ENCODE assay signal across 6 fruit fly cellular contexts in the genomic region with DNA sequence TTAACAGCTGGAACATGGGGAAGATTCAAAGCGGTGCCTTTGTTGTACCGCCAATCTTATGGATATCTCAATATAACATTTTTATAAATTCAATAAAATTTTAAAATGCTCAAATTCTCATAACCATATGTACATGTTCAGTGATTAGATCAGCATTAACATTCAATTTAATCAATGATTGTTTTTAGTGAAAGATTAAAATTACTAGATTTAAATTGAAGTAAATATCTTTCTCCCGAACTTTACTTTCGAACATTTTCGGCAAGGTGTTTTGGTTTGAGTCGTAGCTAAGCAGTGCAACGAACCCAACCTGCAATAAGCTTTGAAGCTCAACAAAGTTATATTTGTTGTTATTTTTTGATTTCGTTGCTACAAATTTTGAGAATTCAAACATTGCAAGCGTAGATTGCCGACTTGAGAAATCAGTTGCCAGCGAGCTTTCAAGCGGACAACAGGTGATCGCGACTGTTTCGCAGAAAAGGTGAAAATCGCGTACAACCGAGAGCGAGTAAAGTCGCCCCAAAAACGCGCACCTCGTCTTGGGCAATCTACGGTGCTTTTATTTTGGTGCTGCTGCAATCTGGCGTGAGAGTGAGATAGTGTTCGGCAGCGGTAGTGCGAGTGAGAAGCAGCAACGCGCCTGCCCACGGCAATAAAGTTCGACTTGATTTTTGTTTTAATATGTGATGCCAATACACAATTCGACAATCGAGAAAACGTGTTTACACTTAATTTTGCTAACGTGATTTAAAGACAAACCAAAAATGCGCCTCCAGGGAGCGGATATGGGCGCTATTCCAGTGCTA.
A peak's percentile ranks its signal among the peaks of the same experiment; 100 is the strongest.
TF ChIP-seq lines count a peak whose summit lies in the region.

A gene (plus strand): TSS at position 423 of the 806 bp plus-strand sequence.

- TF ChIP-seq CTCF in whole organism, embryonic (GFP tag; optimal IDR thresholded peaks at IDR 0.05; lab: Kevin White, UChicago) = peak; percentile 61

TF ChIP-seq in whole organism, 6 proteins besides CTCF, POLR2A, EP300 and RAD21:
- TF ChIP-seq Dll (optimal IDR thresholded peaks at IDR 0.05; lab: Kevin White, UChicago) (no peak), CG8478 (optimal IDR thresholded peaks at IDR 0.05; lab: Kevin White, UChicago) (peak; percentile 3)

TF ChIP-seq in whole organism, adult, 20 proteins besides CTCF, POLR2A, EP300 and RAD21:
- TF ChIP-seq kay (GFP tag; lab: Kevin White, UChicago; ENCODE audit: borderline replicate concordance) (peak; percentile 72), CG5204 (GFP tag; optimal IDR thresholded peaks at IDR 0.05; lab: Kevin White, UChicago) (peak; percentile 6), CG33017 (tag; optimal IDR thresholded peaks at IDR 0.05; lab: Kevin White, UChicago) (peak; percentile 26), Mnt (GFP tag; optimal IDR thresholded peaks at IDR 0.05; lab: Kevin White, UChicago) (no peak), CG1620 (GFP tag; optimal IDR thresholded peaks at IDR 0.05; lab: Kevin White, UChicago) (no peak), Hr96 (GFP tag; optimal IDR thresholded peaks at IDR 0.05; lab: Kevin White, UChicago) (peak; percentile 7), Clk (GFP tag; optimal IDR thresholded peaks at IDR 0.05; lab: Kevin White, UChicago) (no peak), CG14711 (tag; optimal IDR thresholded peaks at IDR 0.05; lab: Kevin White, UChicago) (peak; percentile 59), pad (GFP tag; optimal IDR thresholded peaks at IDR 0.05; lab: Kevin White, UChicago) (peak; percentile 28), toe (GFP tag; optimal IDR thresholded peaks at IDR 0.05; lab: Kevin White, UChicago) (peak; percentile 58), bab1 (GFP tag; optimal IDR thresholded peaks at IDR 0.05; lab: Kevin White, UChicago) (peak; percentile 73), CG7045 (GFP tag; optimal IDR thresholded peaks at IDR 0.05; lab: Kevin White, UChicago) (peak; percentile 56), CG7101 (tag; optimal IDR thresholded peaks at IDR 0.05; lab: Kevin White, UChicago) (peak; percentile 40), Crg-1 (GFP tag; optimal IDR thresholded peaks at IDR 0.05; lab: Kevin White, UChicago) (no peak)
TF ChIP-seq in whole organism, adult: peak in this region for 10.

TF ChIP-seq in whole organism, embryonic, 481 proteins besides CTCF, POLR2A, EP300 and RAD21 (continues in another document):
- TF ChIP-seq CG14441 (GFP tag; IDR thresholded peaks at IDR 0.05; lab: Robert Waterston, UW) (no peak), slp2 (GFP tag; optimal IDR thresholded peaks at IDR 0.05; lab: Kevin White, UChicago) (no peak), CG7963 (GFP tag; IDR thresholded peaks at IDR 0.05; lab: Robert Waterston, UW; ENCODE audit: partially characterized antibody) (0 out of 3 replicates have a peak, but pooled peaks have one; percentile 19), chm (GFP tag; IDR thresholded peaks at IDR 0.05; lab: Robert Waterston, UW) (no peak), cad (GFP tag; optimal IDR thresholded peaks at IDR 0.05; lab: Kevin White, UChicago) (no peak), HLHmδ (GFP tag; optimal IDR thresholded peaks at IDR 0.05; lab: Kevin White, UChicago) (no peak), nom (GFP tag; optimal IDR thresholded peaks at IDR 0.05; lab: Kevin White, UChicago) (no peak), unpg (GFP tag; optimal IDR thresholded peaks at IDR 0.05; lab: Kevin White, UChicago) (peak; percentile 14), dati (GFP tag; IDR thresholded peaks at IDR 0.05; lab: Robert Waterston, UW) (no peak), CG30431 (GFP tag; optimal IDR thresholded peaks at IDR 0.05; lab: Kevin White, UChicago) (no peak), CG4854 (GFP tag; optimal IDR thresholded peaks at IDR 0.05; lab: Kevin White, UChicago) (peak; percentile 19), eve (GFP tag; optimal IDR thresholded peaks at IDR 0.05; lab: Kevin White, UChicago) (no peak), Pdp1 (GFP tag; optimal IDR thresholded peaks at IDR 0.05; lab: Kevin White, UChicago) (peak in 1 of 2 experiments; percentile 24), fu2 (GFP tag; optimal IDR thresholded peaks at IDR 0.05; lab: Kevin White, UChicago) (no peak), pum (GFP tag; optimal IDR thresholded peaks at IDR 0.05; lab: Kevin White, UChicago) (no peak), CG7745 (tag; optimal IDR thresholded peaks at IDR 0.05; lab: Kevin White, UChicago) (no peak)

TF ChIP-seq in whole organism, prepupa, 60 proteins besides CTCF, POLR2A, EP300 and RAD21 (continues in another document):
- peak; percentile 51 for TF ChIP-seq cyc (GFP tag; optimal IDR thresholded peaks at IDR 0.05; lab: Kevin White, UChicago)
- TF ChIP-seq Gug (GFP tag; IDR thresholded peaks at IDR 0.05; lab: Robert Waterston, UW) = no peak
- peak; percentile 38 for TF ChIP-seq Ets96B (tag; optimal IDR thresholded peaks at IDR 0.05; lab: Kevin White, UChicago)
- peak; percentile 41 for TF ChIP-seq Hr4 (GFP tag; optimal IDR thresholded peaks at IDR 0.05; lab: Kevin White, UChicago)
- TF ChIP-seq achi (GFP tag; optimal IDR thresholded peaks at IDR 0.05; lab: Kevin White, UChicago) = peak; percentile 5
- peak; percentile 98 for TF ChIP-seq CG3032 (tag; optimal IDR thresholded peaks at IDR 0.05; lab: Kevin White, UChicago)
- TF ChIP-seq CG10669 (GFP tag; optimal IDR thresholded peaks at IDR 0.05; lab: Kevin White, UChicago) = peak; percentile 51
- TF ChIP-seq CG31627 (GFP tag; optimal IDR thresholded peaks at IDR 0.05; lab: Kevin White, UChicago) = peak; percentile 43
- no peak for TF ChIP-seq CG4318 (GFP tag; optimal IDR thresholded peaks at IDR 0.05; lab: Kevin White, UChicago)
- no peak for TF ChIP-seq salr (GFP tag; optimal IDR thresholded peaks at IDR 0.05; lab: Kevin White, UChicago)
- no peak for TF ChIP-seq Sox102F (GFP tag; optimal IDR thresholded peaks at IDR 0.05; lab: Kevin White, UChicago)
- TF ChIP-seq vri (GFP tag; optimal IDR thresholded peaks at IDR 0.05; lab: Kevin White, UChicago) = no peak
- TF ChIP-seq Hr38 (GFP tag; optimal IDR thresholded peaks at IDR 0.05; lab: Kevin White, UChicago) = no peak
- peak; percentile 35; the same call in 1 of the 2 replicates for TF ChIP-seq CG15336 (GFP tag; IDR thresholded peaks at IDR 0.05; lab: Robert Waterston, UW)
- peak; percentile 6 for TF ChIP-seq fd59A (GFP tag; optimal IDR thresholded peaks at IDR 0.05; lab: Kevin White, UChicago)
- peak in 1 of 2 experiments; percentile 45 for TF ChIP-seq ss (GFP tag; optimal IDR thresholded peaks at IDR 0.05; lab: Kevin White, UChicago)
- peak; percentile 61 for TF ChIP-seq esn (GFP tag; optimal IDR thresholded peaks at IDR 0.05; lab: Kevin White, UChicago)

TF ChIP-seq in whole organism, pupa, 21 proteins besides CTCF, POLR2A, EP300 and RAD21 (continues in another document):
- no peak for TF ChIP-seq CG12605 (GFP tag; IDR thresholded peaks at IDR 0.05; lab: Robert Waterston, UW)
- TF ChIP-seq Snoo (tag; optimal IDR thresholded peaks at IDR 0.05; lab: Kevin White, UChicago) = no peak
- peak; percentile 51 for TF ChIP-seq CG17806 (tag; optimal IDR thresholded peaks at IDR 0.05; lab: Kevin White, UChicago)
- TF ChIP-seq D1 (tag; optimal IDR thresholded peaks at IDR 0.05; lab: Kevin White, UChicago) = peak; percentile 79
- peak; percentile 64 for TF ChIP-seq CG8159 (tag; optimal IDR thresholded peaks at IDR 0.05; lab: Kevin White, UChicago)
- peak; percentile 16; the same call in 1 of the 2 replicates for TF ChIP-seq CG32121 (GFP tag; IDR thresholded peaks at IDR 0.05; lab: Robert Waterston, UW)
- peak; percentile 27 for TF ChIP-seq CG34367 (tag; optimal IDR thresholded peaks at IDR 0.05; lab: Kevin White, UChicago)
- TF ChIP-seq Ets98B (GFP tag; IDR thresholded peaks at IDR 0.05; lab: Robert Waterston, UW) = 0 out of 2 replicates have a peak, but pooled peaks have one; percentile 29
- TF ChIP-seq EcR (GFP tag; optimal IDR thresholded peaks at IDR 0.05; lab: Kevin White, UChicago) = no peak
- peak; percentile 28 for TF ChIP-seq CG15710 (tag; optimal IDR thresholded peaks at IDR 0.05; lab: Kevin White, UChicago)
- TF ChIP-seq Pif1A (GFP tag; optimal IDR thresholded peaks at IDR 0.05; lab: Kevin White, UChicago) = no peak
- TF ChIP-seq CG8301 (tag; optimal IDR thresholded peaks at IDR 0.05; lab: Kevin White, UChicago) = peak; percentile 48
- no peak for TF ChIP-seq fd96Ca (GFP tag; IDR thresholded peaks at IDR 0.05; lab: Robert Waterston, UW)
- TF ChIP-seq gl (tag; optimal IDR thresholded peaks at IDR 0.05; lab: Kevin White, UChicago) = no peak
- TF ChIP-seq CG9948 (tag; optimal IDR thresholded peaks at IDR 0.05; lab: Kevin White, UChicago) = no peak
- TF ChIP-seq CG13204 (GFP tag; optimal IDR thresholded peaks at IDR 0.05; lab: Kevin White, UChicago) = no peak
- TF ChIP-seq CG10348 (GFP tag; IDR thresholded peaks at IDR 0.05; lab: Robert Waterston, UW) = no peak
- peak; percentile 58 for TF ChIP-seq CG14655 (GFP tag; optimal IDR thresholded peaks at IDR 0.05; lab: Kevin White, UChicago)

TF ChIP-seq in whole organism, wandering third instar larva, 38 proteins besides CTCF, POLR2A, EP300 and RAD21 (continues in another document):
- peak; percentile 41 for TF ChIP-seq Dif (GFP tag; optimal IDR thresholded peaks at IDR 0.05; lab: Kevin White, UChicago; ENCODE audit: partially characterized antibody)
- no peak for TF ChIP-seq OdsH (GFP tag; optimal IDR thresholded peaks at IDR 0.05; lab: Kevin White, UChicago)
- TF ChIP-seq HLH106 (tag; optimal IDR thresholded peaks at IDR 0.05; lab: Kevin White, UChicago) = peak; percentile 42
- peak; percentile 90 for TF ChIP-seq fru (GFP tag; optimal IDR thresholded peaks at IDR 0.05; lab: Kevin White, UChicago)
- TF ChIP-seq lola (GFP tag; optimal IDR thresholded peaks at IDR 0.05; lab: Kevin White, UChicago) = no peak
- TF ChIP-seq CrebA (GFP tag; optimal IDR thresholded peaks at IDR 0.05; lab: Kevin White, UChicago; ENCODE audit: borderline replicate concordance) = peak; percentile 2
- TF ChIP-seq Hr78 (GFP tag; optimal IDR thresholded peaks at IDR 0.05; lab: Kevin White, UChicago) = no peak
- peak; percentile 48 for TF ChIP-seq Myc (optimal IDR thresholded peaks at IDR 0.05; lab: Kevin White, UChicago)
- TF ChIP-seq psq (GFP tag; optimal IDR thresholded peaks at IDR 0.05; lab: Kevin White, UChicago) = peak; percentile 35
- peak; percentile 5 for TF ChIP-seq brk (GFP tag; optimal IDR thresholded peaks at IDR 0.05; lab: Kevin White, UChicago)
- TF ChIP-seq Rel (GFP tag; optimal IDR thresholded peaks at IDR 0.05; lab: Kevin White, UChicago) = no peak
- TF ChIP-seq Rel (tag; optimal IDR thresholded peaks at IDR 0.05; lab: Kevin White, UChicago) = no peak
- TF ChIP-seq GATAd (GFP tag; optimal IDR thresholded peaks at IDR 0.05; lab: Kevin White, UChicago) = no peak
- TF ChIP-seq pan (optimal IDR thresholded peaks at IDR 0.05; lab: Kevin White, UChicago) = no peak
- no peak for TF ChIP-seq jim (GFP tag; optimal IDR thresholded peaks at IDR 0.05; lab: Kevin White, UChicago)
- no peak for TF ChIP-seq N (GFP tag; optimal IDR thresholded peaks at IDR 0.05; lab: Kevin White, UChicago)
- peak; percentile 32 for TF ChIP-seq tai (GFP tag; optimal IDR thresholded peaks at IDR 0.05; lab: Kevin White, UChicago)
- TF ChIP-seq dl (GFP tag; optimal IDR thresholded peaks at IDR 0.05; lab: Kevin White, UChicago; ENCODE audit: insufficient read depth in 1 of 2, partially characterized antibody in 2 of 2) = no peak
- peak; percentile 34 for TF ChIP-seq sage (GFP tag; optimal IDR thresholded peaks at IDR 0.05; lab: Kevin White, UChicago)
- peak; percentile 36 for TF ChIP-seq Hnf4 (GFP tag; optimal IDR thresholded peaks at IDR 0.05; lab: Kevin White, UChicago)
